Worm (Caenorhabditis elegans) whole organism, late embryonic: ENCODE measurements around the gene srz-94.

Source experiments
- C08G9.2 ChIP-seq: sonication (generic microtip); optimal IDR thresholded peaks from 2 replicates; lab custom pipeline; 2016; ENCODE audit warnings: mild to moderate bottlenecking, missing genetic modification characterization, moderate library complexity, missing compliant biosample characterization
- K02D7.2 ChIP-seq: sonication (generic microtip); optimal IDR thresholded peaks from 2 replicates; lab custom pipeline; 2017; ENCODE audit warnings: mild to moderate bottlenecking, missing genetic modification characterization, missing compliant biosample characterization
- K09A11.1 ChIP-seq: sonication (generic microtip); optimal IDR thresholded peaks from 2 replicates; lab custom pipeline; 2017; ENCODE audit warnings: antibody characterized with exemption, mild to moderate bottlenecking, missing genetic modification characterization, missing compliant biosample characterization; ENCODE audit not compliant: insufficient read depth
- Y22D7AL.16 ChIP-seq: sonication (generic microtip); optimal IDR thresholded peaks from 2 replicates; lab custom pipeline; 2016; ENCODE audit warnings: missing genetic modification characterization, missing compliant biosample characterization
- ceh-14 ChIP-seq: sonication (generic microtip); optimal IDR thresholded peaks from 2 replicates; lab custom pipeline; 2016; ENCODE audit warnings: missing genotype, missing genetic modification characterization, missing compliant biosample characterization
- ceh-19 ChIP-seq: fragments of 200-800 bp; sonication (Bioruptor generic); optimal IDR thresholded peaks from 2 replicates; lab custom pipeline; 2018; ENCODE audit warnings: mild to moderate bottlenecking, missing genetic modification characterization, missing compliant biosample characterization
- ceh-22 ChIP-seq: sonication (generic microtip); optimal IDR thresholded peaks from 2 replicates; lab custom pipeline; 2017; ENCODE audit warnings: missing biosample characterization, missing genetic modification characterization
- ceh-24 ChIP-seq: sonication (generic microtip); optimal IDR thresholded peaks from 2 replicates; lab custom pipeline; 2016; ENCODE audit warnings: mild to moderate bottlenecking, missing genetic modification characterization, missing compliant biosample characterization
- ceh-30 ChIP-seq: fragments of 150-350 bp; optimal IDR thresholded peaks from 2 replicates; lab custom pipeline; 2014; ENCODE audit warnings: missing biosample characterization, missing genetic modification characterization
- ceh-34 ChIP-seq: sonication (generic microtip); optimal IDR thresholded peaks from 2 replicates; lab custom pipeline; 2016; ENCODE audit warnings: mild to moderate bottlenecking, missing genetic modification characterization, missing compliant biosample characterization
- ceh-45 ChIP-seq: fragments of 200-800 bp; sonication (Bioruptor generic); IDR thresholded peaks from 2 replicates; pipeline ENCODE4 v1.3.6; 2022; ENCODE audit warnings: missing genetic modification reagents, missing genetic modification characterization, missing compliant biosample characterization
- ceh-48 ChIP-seq: sonication (generic microtip); optimal IDR thresholded peaks from 2 replicates; lab custom pipeline; 2016; ENCODE audit warnings: missing genetic modification characterization, inconsistent platforms, missing compliant biosample characterization
- dve-1 ChIP-seq: sonication (generic microtip); optimal IDR thresholded peaks from 2 replicates; lab custom pipeline; 2017; ENCODE audit warnings: antibody characterized with exemption, mild to moderate bottlenecking, missing genetic modification characterization, missing compliant biosample characterization
- elt-2 ChIP-seq: sonication (generic microtip); optimal IDR thresholded peaks from 2 replicates; lab custom pipeline; 2016; ENCODE audit warnings: missing genetic modification reagents, missing genetic modification characterization, missing compliant biosample characterization
- ets-4 ChIP-seq: sonication (generic microtip); optimal IDR thresholded peaks from 2 replicates; lab custom pipeline; 2016; ENCODE audit warnings: missing genetic modification characterization, missing compliant biosample characterization
- fkh-10 ChIP-seq: fragments of 150-350 bp; optimal IDR thresholded peaks from 2 replicates; lab custom pipeline; 2014; ENCODE audit warnings: missing biosample characterization, missing genetic modification reagents, missing genetic modification characterization
- fkh-6 ChIP-seq: sonication (generic microtip); optimal IDR thresholded peaks from 2 replicates; lab custom pipeline; 2016; ENCODE audit warnings: missing genetic modification characterization, missing compliant biosample characterization
- gmeb-2 ChIP-seq: sonication (generic microtip); optimal IDR thresholded peaks from 2 replicates; lab custom pipeline; 2016; ENCODE audit warnings: missing genetic modification characterization, inconsistent platforms, missing compliant biosample characterization
- hlh-15 ChIP-seq: sonication (generic microtip); optimal IDR thresholded peaks from 2 replicates; lab custom pipeline; 2016; ENCODE audit warnings: missing genetic modification characterization, missing compliant biosample characterization
- hlh-6 ChIP-seq: sonication (generic microtip); optimal IDR thresholded peaks from 2 replicates; lab custom pipeline; 2016; ENCODE audit warnings: missing genotype, missing genetic modification characterization, missing compliant biosample characterization
- lim-6 ChIP-seq: sonication (generic microtip); optimal IDR thresholded peaks from 2 replicates; lab custom pipeline; 2016; ENCODE audit warnings: missing genetic modification characterization, missing compliant biosample characterization
- lin-11 ChIP-seq: fragments of 200-800 bp; sonication (Bioruptor generic); optimal IDR thresholded peaks from 2 replicates; lab custom pipeline; 2018; ENCODE audit warnings: mild to moderate bottlenecking, missing genetic modification characterization, missing compliant biosample characterization
- mec-3 ChIP-seq: sonication (generic microtip); optimal IDR thresholded peaks from 2 replicates; lab custom pipeline; 2016; ENCODE audit warnings: borderline replicate concordance, missing genetic modification characterization, missing compliant biosample characterization
- nfya-1 ChIP-seq: sonication (generic microtip); optimal IDR thresholded peaks from 2 replicates; lab custom pipeline; 2017; ENCODE audit warnings: missing genetic modification characterization, mild to moderate bottlenecking, missing compliant biosample characterization, antibody characterized with exemption, moderate library complexity
- nhr-232 ChIP-seq: sonication (generic microtip); optimal IDR thresholded peaks from 2 replicates; lab custom pipeline; 2016; ENCODE audit warnings: missing genetic modification characterization, missing compliant biosample characterization
- npax-4 ChIP-seq: sonication (generic microtip); optimal IDR thresholded peaks from 2 replicates; lab custom pipeline; 2016; ENCODE audit warnings: missing genetic modification characterization, missing compliant biosample characterization
- pag-3 ChIP-seq: sonication (generic microtip); optimal IDR thresholded peaks from 2 replicates; lab custom pipeline; 2016; ENCODE audit warnings: missing compliant biosample characterization, missing genetic modification characterization, borderline replicate concordance
- pat-9 ChIP-seq: fragments of 200-800 bp; sonication (Bioruptor generic); optimal IDR thresholded peaks from 2 replicates; lab custom pipeline; 2018; ENCODE audit warnings: mild to moderate bottlenecking, missing genetic modification characterization, moderate library complexity, missing compliant biosample characterization
- pax-1 ChIP-seq: fragments of 150-350 bp; optimal IDR thresholded peaks from 2 replicates; lab custom pipeline; 2014; ENCODE audit warnings: missing biosample characterization, missing genetic modification characterization
- pha-2 ChIP-seq: sonication (generic microtip); optimal IDR thresholded peaks from 2 replicates; lab custom pipeline; 2017; ENCODE audit warnings: mild to moderate bottlenecking, missing genetic modification characterization, missing compliant biosample characterization
- tbx-2 ChIP-seq: sonication (generic microtip); optimal IDR thresholded peaks from 2 replicates; lab custom pipeline; 2016; ENCODE audit warnings: missing genetic modification characterization, missing compliant biosample characterization
- tbx-7 ChIP-seq: sonication (generic microtip); optimal IDR thresholded peaks from 2 replicates; lab custom pipeline; 2016; ENCODE audit warnings: missing genotype, missing genetic modification characterization, missing compliant biosample characterization
- ttx-3 ChIP-seq: sonication (generic microtip); optimal IDR thresholded peaks from 2 replicates; lab custom pipeline; 2016; ENCODE audit warnings: missing genetic modification reagents, missing genetic modification characterization, missing compliant biosample characterization
- unc-42 ChIP-seq: sonication (generic microtip); optimal IDR thresholded peaks from 2 replicates; lab custom pipeline; 2016; ENCODE audit warnings: missing genotype, missing genetic modification characterization, missing compliant biosample characterization
- unc-86 ChIP-seq: sonication (generic microtip); optimal IDR thresholded peaks from 2 replicates; lab custom pipeline; 2016; ENCODE audit warnings: missing genetic modification characterization, missing compliant biosample characterization

The srz-94 gene

DNA sequence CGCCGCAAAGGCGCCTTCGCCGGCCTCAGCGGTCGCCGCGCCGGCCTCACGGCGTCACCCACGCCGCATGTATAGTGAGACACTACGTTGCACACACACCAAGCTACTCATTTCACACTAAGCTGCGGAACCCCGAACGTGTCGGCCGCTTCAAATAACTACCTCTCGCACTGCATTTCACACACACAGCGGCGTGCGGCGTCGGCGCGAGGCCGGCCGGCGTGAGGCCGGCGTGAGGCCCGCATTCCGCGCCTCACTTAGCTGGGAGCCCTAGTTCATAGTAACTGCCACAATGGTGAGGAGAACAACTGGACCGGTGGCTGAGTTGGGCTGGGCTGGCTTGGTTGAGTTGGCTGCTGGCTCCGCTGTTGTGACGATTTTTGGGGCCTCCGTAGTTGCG lies 13.7 kb downstream of the srz-94 start:
- TF ChIP-seq pag-3 (tag; lab: Kevin White, UChicago) = peak; percentile 66

DNA sequence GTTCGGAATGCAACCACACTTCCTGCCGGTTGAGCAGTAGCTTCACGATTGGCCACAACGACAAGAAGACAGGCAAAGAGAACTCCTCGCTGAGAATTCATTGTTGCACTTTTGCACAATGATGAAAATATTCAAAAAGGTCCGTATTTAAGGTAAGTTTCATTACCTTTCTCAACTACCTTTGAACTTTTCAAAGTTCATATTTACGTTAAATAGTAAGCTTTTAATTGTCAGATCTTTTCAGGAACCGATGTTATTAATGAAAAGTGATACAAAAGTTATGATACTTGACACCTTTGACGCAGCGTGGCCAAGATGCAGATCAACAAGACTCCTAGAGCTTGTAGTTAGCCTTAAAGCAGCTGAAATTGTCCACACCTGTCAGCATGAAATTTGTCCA lies 14.4 kb downstream of the srz-94 start, which contains the start of gene F49H6.12:
TSS of gene F49H6.12 (minus strand) at position 101 of the 400 bp plus-strand sequence.
- TF ChIP-seq pat-9 (tag; lab: Kevin White, UChicago) (no peak), ceh-22 (no peak), hlh-6 (no peak), C08G9.2 (tag; lab: Kevin White, UChicago) (no peak), ets-4 (tag; lab: Kevin White, UChicago) (no peak), ceh-30 (tag; lab: Kevin White, UChicago) (no peak), unc-42 (no peak), Y22D7AL.16 (tag; lab: Kevin White, UChicago) (no peak), pha-2 (tag; lab: Kevin White, UChicago) (no peak), tbx-7 (tag; lab: Kevin White, UChicago) (no peak), ceh-19 (GFP tag; lab: Kevin White, UChicago) (no peak), nfya-1 (no peak), gmeb-2 (tag; lab: Kevin White, UChicago) (no peak), lin-11 (tag; lab: Kevin White, UChicago) (no peak), fkh-6 (tag; lab: Kevin White, UChicago) (no peak), ceh-34 (tag; lab: Kevin White, UChicago) (no peak), mec-3 (tag; lab: Kevin White, UChicago) (no peak)

DNA sequence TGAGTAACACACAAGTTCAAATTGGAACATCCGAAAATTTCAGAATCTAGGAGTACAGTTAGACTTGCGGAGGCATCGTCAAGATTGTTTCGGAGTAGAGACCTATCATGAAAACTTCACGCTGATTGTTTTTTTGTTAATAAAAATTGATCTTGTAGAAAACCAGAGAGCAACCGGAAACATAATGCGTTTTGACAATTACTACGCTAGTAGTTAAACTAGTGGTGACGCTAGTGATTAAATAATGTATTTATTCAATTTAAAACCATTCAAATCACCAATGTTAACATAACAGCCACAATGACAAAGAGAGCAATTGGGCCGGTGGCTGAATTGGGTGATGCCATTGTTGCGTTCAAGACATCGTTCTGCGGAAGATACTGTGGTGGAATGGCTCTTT lies 16.1 kb downstream of the srz-94 start, which contains the start of gene F49H6.17:
TSS of gene F49H6.17 (plus strand) at position 301 of the 400 bp plus-strand sequence.
- TF ChIP-seq ceh-30 (tag; lab: Kevin White, UChicago) (no peak), ceh-22 (no peak), C08G9.2 (tag; lab: Kevin White, UChicago) (no peak)

DNA sequence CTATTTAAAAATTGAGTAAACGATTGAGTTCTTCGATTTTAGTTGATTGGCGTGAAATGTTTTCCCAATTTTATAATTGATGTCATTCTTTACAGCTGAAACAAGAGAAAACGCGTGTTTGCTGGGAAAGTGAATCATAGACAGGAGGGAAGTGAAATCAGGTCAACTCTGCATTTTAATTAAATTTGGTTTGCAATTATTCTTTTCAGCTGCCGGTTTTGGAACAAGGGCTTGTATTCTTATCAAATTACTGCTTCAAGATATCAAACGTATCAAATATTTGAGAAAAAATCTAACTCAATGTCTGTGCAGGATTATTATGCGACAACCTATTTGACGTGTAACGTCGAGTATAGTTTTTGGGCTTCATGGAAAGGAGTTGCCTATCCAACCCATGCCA lies 19.0 kb downstream of the srz-94 start, which contains the start of gene srh-97:
TSS of gene srh-97 (plus strand) at position 301 of the 400 bp plus-strand sequence.
- TF ChIP-seq fkh-10 (GFP tag; lab: Kevin White, UChicago) = no peak
- no peak for TF ChIP-seq elt-2 (tag; lab: Kevin White, UChicago)
- TF ChIP-seq K02D7.2 (tag; lab: Kevin White, UChicago) = no peak
- no peak for TF ChIP-seq npax-4 (tag; lab: Kevin White, UChicago)
- TF ChIP-seq ceh-45 (GFP tag; lab: Robert Waterston, UW) = no peak
- no peak for TF ChIP-seq pax-1 (tag; lab: Kevin White, UChicago)
- no peak for TF ChIP-seq unc-86
- no peak for TF ChIP-seq tbx-2
- no peak for TF ChIP-seq ceh-48 (tag; lab: Kevin White, UChicago)
- no peak for TF ChIP-seq lim-6 (tag; lab: Kevin White, UChicago)
- TF ChIP-seq nhr-232 (tag; lab: Kevin White, UChicago) = no peak
- TF ChIP-seq pag-3 (tag; lab: Kevin White, UChicago) = no peak
- no peak for TF ChIP-seq hlh-15 (tag; lab: Kevin White, UChicago)
- TF ChIP-seq dve-1 (tag; lab: Kevin White, UChicago) = no peak
- TF ChIP-seq ceh-14 (tag; lab: Kevin White, UChicago) = no peak
- TF ChIP-seq gmeb-2 (tag; lab: Kevin White, UChicago) = no peak
- no peak for TF ChIP-seq pat-9 (tag; lab: Kevin White, UChicago)
- no peak for TF ChIP-seq C08G9.2 (tag; lab: Kevin White, UChicago)

DNA sequence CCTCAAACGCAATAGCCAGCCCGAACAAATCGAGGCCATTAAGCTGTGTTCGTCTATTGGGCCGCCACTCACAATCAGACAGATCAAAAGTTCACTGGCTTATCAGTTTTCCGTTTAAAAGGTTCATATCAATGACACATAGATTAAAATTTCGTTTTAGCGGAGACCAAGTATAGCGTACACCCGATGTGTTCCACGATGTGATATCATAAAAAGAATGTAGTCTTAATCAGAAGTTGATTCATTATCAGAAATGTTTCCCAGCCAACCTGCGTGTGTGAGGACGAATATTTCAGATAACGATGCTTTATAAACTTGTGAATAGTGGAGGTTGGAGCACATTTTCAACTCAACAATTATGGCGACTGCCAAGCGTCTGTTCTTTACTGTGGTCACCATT lies 21.7 kb downstream of the srz-94 start, which contains the start of gene clc-13:
TSS of gene clc-13 (plus strand) at position 359 of the 400 bp plus-strand sequence.
- TF ChIP-seq elt-2 (tag; lab: Kevin White, UChicago) (peak; percentile 89), mec-3 (tag; lab: Kevin White, UChicago) (no peak), ceh-24 (no peak), K09A11.1 (no peak), ttx-3 (tag; lab: Kevin White, UChicago) (no peak)
- TF ChIP-seq, all 69 proteins: peak for 1
